Fruit fly (Drosophila melanogaster) whole organism, embryonic: ENCODE measurements around the gene Adgf-D.

ENCODE experiments used
- BtbVII ChIP-seq: fragments of 200-800 bp; sonication (Bioruptor generic); optimal IDR thresholded peaks from 3 replicates; lab custom pipeline; 2017; ENCODE audit warnings: missing biosample characterization, mild to moderate bottlenecking, missing genetic modification characterization
- CG10274 ChIP-seq: fragments of 200-800 bp; sonication (Bioruptor generic); optimal IDR thresholded peaks from 3 replicates; lab custom pipeline; 2017; ENCODE audit warnings: missing biosample characterization, mild to moderate bottlenecking, missing genetic modification characterization
- CG10321 ChIP-seq: fragments of 200-800 bp; sonication (Bioruptor generic); IDR thresholded peaks from 2 replicates; pipeline ENCODE4 v1.3.6; 2022; ENCODE audit warnings: missing biosample characterization, missing genetic modification characterization
- CG11247 ChIP-seq: fragments of 200-800 bp; sonication (Bioruptor generic); IDR thresholded peaks from 2 replicates; pipeline ENCODE4 v1.3.6; 2022; ENCODE audit warnings: missing biosample characterization, missing genetic modification characterization
- CG11695 ChIP-seq: fragments of 200-800 bp; sonication (Bioruptor generic); IDR thresholded peaks from 3 replicates; pipeline ENCODE4 v1.3.6; 2022; ENCODE audit warnings: missing biosample characterization, missing genetic modification characterization
- CG1233 ChIP-seq: fragments of 200-800 bp; sonication (Bioruptor generic); optimal IDR thresholded peaks from 4 replicates; lab custom pipeline; 2018; ENCODE audit warnings: missing biosample characterization, mild to moderate bottlenecking, missing genetic modification characterization
- CG13123 ChIP-seq: fragments of 200-800 bp; sonication (Bioruptor generic); optimal IDR thresholded peaks from 2 replicates; lab custom pipeline; 2016; ENCODE audit warnings: missing biosample characterization, missing genetic modification characterization
- CG14667 ChIP-seq: fragments of 200-800 bp; sonication (Bioruptor generic); IDR thresholded peaks from 2 replicates; pipeline ENCODE4 v1.3.6; 2022; ENCODE audit warnings: missing biosample characterization, missing genetic modification characterization
- CG15269 ChIP-seq: fragments of 200-800 bp; sonication (Bioruptor generic); optimal IDR thresholded peaks from 2 replicates; lab custom pipeline; 2018; ENCODE audit warnings: missing biosample characterization, mild to moderate bottlenecking, missing genetic modification characterization, moderate library complexity
- CG15514 ChIP-seq: fragments of 200-800 bp; sonication (Bioruptor generic); optimal IDR thresholded peaks from 3 replicates; lab custom pipeline; 2017; ENCODE audit warnings: missing biosample characterization, missing genetic modification characterization, mild to moderate bottlenecking, moderate library complexity, missing genetic modification reagents
- CG15601 ChIP-seq: fragments of 200-800 bp; sonication (Bioruptor generic); optimal IDR thresholded peaks from 3 replicates; lab custom pipeline; 2019; ENCODE audit warnings: missing biosample characterization, mild to moderate bottlenecking, missing genetic modification characterization, moderate library complexity
- CG18011 ChIP-seq: fragments of 200-800 bp; sonication (Bioruptor generic); optimal IDR thresholded peaks from 2 replicates; lab custom pipeline; 2017; ENCODE audit warnings: missing biosample characterization, missing genetic modification characterization, mild to moderate bottlenecking, moderate library complexity, missing genotype
- CG18262 ChIP-seq: fragments of 200-800 bp; optimal IDR thresholded peaks from 3 replicates; lab custom pipeline; 2019; ENCODE audit warnings: missing biosample characterization, mild to moderate bottlenecking, missing genetic modification characterization, moderate library complexity
- CG2129 ChIP-seq: fragments of 200-800 bp; sonication (Bioruptor generic); IDR thresholded peaks from 2 replicates; pipeline ENCODE4 v1.3.6; 2022; ENCODE audit warnings: missing biosample characterization, missing genetic modification characterization; ENCODE audit not compliant: partially characterized antibody
- CG30431 ChIP-seq: fragments of 200-800 bp; sonication (Bioruptor generic); optimal IDR thresholded peaks from 2 replicates; lab custom pipeline; 2017; ENCODE audit warnings: missing biosample characterization, missing genetic modification characterization
- CG31441 ChIP-seq: fragments of 200-800 bp; sonication (Bioruptor generic); IDR thresholded peaks from 2 replicates; pipeline ENCODE4 v1.3.6; 2022; ENCODE audit warnings: missing biosample characterization, missing genetic modification characterization
- CG33557 ChIP-seq: fragments of 200-800 bp; sonication (Bioruptor generic); optimal IDR thresholded peaks from 2 replicates; lab custom pipeline; 2019; ENCODE audit warnings: missing biosample characterization, mild to moderate bottlenecking, missing genetic modification characterization, moderate library complexity
- CG34376 ChIP-seq: fragments of 200-800 bp; sonication (Bioruptor generic); optimal IDR thresholded peaks from 2 replicates; lab custom pipeline; 2018; ENCODE audit warnings: missing biosample characterization, mild to moderate bottlenecking, missing genetic modification characterization
- CG3847 ChIP-seq: fragments of 200-800 bp; sonication (Bioruptor generic); IDR thresholded peaks from 2 replicates; pipeline ENCODE4 v1.3.6; 2022; ENCODE audit warnings: missing biosample characterization, missing genetic modification characterization
- CG6272 ChIP-seq: fragments of 200-800 bp; sonication (Bioruptor generic); IDR thresholded peaks from 2 replicates; pipeline ENCODE4 v1.3.6; 2022; ENCODE audit warnings: missing biosample characterization, missing genetic modification characterization
- CG6854 ChIP-seq: fragments of 200-800 bp; sonication (Bioruptor generic); optimal IDR thresholded peaks from 3 replicates; lab custom pipeline; 2017; ENCODE audit warnings: missing biosample characterization, mild to moderate bottlenecking, missing genetic modification characterization
- CG8388 ChIP-seq: fragments of 200-800 bp; sonication (Bioruptor generic); optimal IDR thresholded peaks from 2 replicates; lab custom pipeline; 2019; ENCODE audit warnings: missing biosample characterization, mild to moderate bottlenecking, missing genetic modification characterization, moderate library complexity
- CG8924 ChIP-seq: fragments of 200-800 bp; optimal IDR thresholded peaks from 3 replicates; lab custom pipeline; 2019; ENCODE audit warnings: missing biosample characterization, mild to moderate bottlenecking, missing genetic modification characterization, moderate library complexity
- CG9609 ChIP-seq: fragments of 200-800 bp; sonication (Bioruptor generic); optimal IDR thresholded peaks from 3 replicates; lab custom pipeline; 2016; ENCODE audit warnings: missing biosample characterization, missing genetic modification characterization
- Chrac-16 ChIP-seq: fragments of 200-800 bp; sonication (Bioruptor generic); optimal IDR thresholded peaks from 3 replicates; lab custom pipeline; 2016; ENCODE audit warnings: missing biosample characterization, missing genetic modification characterization
- Doc3 ChIP-seq: fragments of 200-800 bp; sonication (Bioruptor generic); IDR thresholded peaks from 3 replicates; pipeline ENCODE4 v1.3.6; 2022; ENCODE audit warnings: missing biosample characterization, missing genetic modification characterization; ENCODE audit not compliant: partially characterized antibody
- Gug ChIP-seq: fragments of 200-800 bp; sonication (Bioruptor generic); IDR thresholded peaks from 4 replicates; pipeline ENCODE4 v1.3.6; 2022; ENCODE audit warnings: missing biosample characterization, missing genetic modification characterization
- Lhr ChIP-seq: fragments of 200-800 bp; sonication (Bioruptor generic); optimal IDR thresholded peaks from 3 replicates; lab custom pipeline; 2017; ENCODE audit warnings: mild to moderate bottlenecking, missing biosample characterization, missing genetic modification reagents, missing genetic modification characterization
- Mrtf ChIP-seq: fragments of 200-800 bp; sonication (Bioruptor generic); IDR thresholded peaks from 3 replicates; pipeline ENCODE4 v1.3.6; 2022; ENCODE audit warnings: missing biosample characterization, missing genetic modification characterization
- Nf-YB ChIP-seq: fragments of 200-800 bp; sonication (Bioruptor generic); optimal IDR thresholded peaks from 3 replicates; lab custom pipeline; 2019; ENCODE audit warnings: missing biosample characterization, mild to moderate bottlenecking, missing genetic modification characterization, moderate library complexity
- PHDP ChIP-seq: fragments of 200-800 bp; sonication (Bioruptor generic); optimal IDR thresholded peaks from 3 replicates; lab custom pipeline; 2018; ENCODE audit warnings: missing biosample characterization, mild to moderate bottlenecking, missing genetic modification characterization, moderate library complexity
- Taf1 ChIP-seq: fragments of 200-800 bp; sonication (Bioruptor generic); IDR thresholded peaks from 2 replicates; pipeline ENCODE4 v1.3.6; 2022; ENCODE audit warnings: missing biosample characterization, missing genetic modification characterization
- Xrp1 ChIP-seq: fragments of 200-800 bp; sonication (Bioruptor generic); IDR thresholded peaks from 2 replicates; pipeline ENCODE4 v1.3.6; 2022; ENCODE audit warnings: missing biosample characterization, missing genetic modification characterization
- bowl ChIP-seq: fragments of 200-800 bp; sonication (Bioruptor generic); IDR thresholded peaks from 2 replicates; pipeline ENCODE4 v1.3.6; 2022; ENCODE audit warnings: missing biosample characterization, missing genetic modification characterization
- corto ChIP-seq: fragments of 200-800 bp; sonication (Bioruptor generic); optimal IDR thresholded peaks from 2 replicates; lab custom pipeline; 2016; ENCODE audit warnings: missing biosample characterization, mild to moderate bottlenecking, missing genetic modification characterization, moderate library complexity
- dmrt99B ChIP-seq: fragments of 200-800 bp; sonication (Bioruptor generic); optimal IDR thresholded peaks from 2 replicates; lab custom pipeline; 2018; ENCODE audit warnings: missing biosample characterization, mild to moderate bottlenecking, missing genetic modification characterization, moderate library complexity
- eyg ChIP-seq: fragments of 200-800 bp; sonication (Bioruptor generic); optimal IDR thresholded peaks from 3 replicates; lab custom pipeline; 2016; ENCODE audit warnings: missing biosample characterization, missing genetic modification characterization
- fd3F ChIP-seq: fragments of 200-800 bp; sonication (Bioruptor generic); optimal IDR thresholded peaks from 2 replicates; lab custom pipeline; 2018; ENCODE audit warnings: missing biosample characterization, mild to moderate bottlenecking, missing genetic modification characterization, moderate library complexity
- gro ChIP-seq: fragments of 200-800 bp; sonication (Bioruptor generic); optimal IDR thresholded peaks from 2 replicates; lab custom pipeline; 2016; ENCODE audit warnings: missing biosample characterization, missing genetic modification characterization
- hth ChIP-seq: fragments of >200 bp; optimal IDR thresholded peaks from 2 replicates; lab custom pipeline; 2017; ENCODE audit warnings: inconsistent platforms
- inv ChIP-seq: fragments of 200-800 bp; sonication (Bioruptor generic); IDR thresholded peaks from 2 replicates; pipeline ENCODE4 v1.3.6; 2022; ENCODE audit warnings: missing biosample characterization, missing genetic modification characterization; ENCODE audit not compliant: partially characterized antibody
- lab ChIP-seq: fragments of 200-800 bp; sonication (Bioruptor generic); optimal IDR thresholded peaks from 3 replicates; lab custom pipeline; 2017; ENCODE audit warnings: missing biosample characterization, missing genetic modification characterization, mild to moderate bottlenecking, moderate library complexity, missing genetic modification reagents
- lmd ChIP-seq: fragments of 200-800 bp; sonication (Bioruptor generic); IDR thresholded peaks from 2 replicates; pipeline ENCODE4 v1.3.6; 2022; ENCODE audit warnings: missing biosample characterization, missing genetic modification characterization
- onecut ChIP-seq: fragments of 200-800 bp; sonication (Bioruptor generic); IDR thresholded peaks from 2 replicates; pipeline ENCODE4 v1.3.6; 2022; ENCODE audit warnings: missing biosample characterization, missing genetic modification characterization
- p53 ChIP-seq: fragments of 200-800 bp; sonication (Bioruptor generic); optimal IDR thresholded peaks from 2 replicates; lab custom pipeline; 2016; ENCODE audit warnings: missing biosample characterization, missing genetic modification characterization
- run ChIP-seq: fragments of 200-800 bp; sonication (Bioruptor generic); optimal IDR thresholded peaks from 3 replicates; lab custom pipeline; 2018; ENCODE audit warnings: missing biosample characterization, mild to moderate bottlenecking, missing genetic modification characterization
- sisA ChIP-seq: fragments of 200-800 bp; sonication (Bioruptor generic); IDR thresholded peaks from 2 replicates; pipeline ENCODE4 v1.3.6; 2022; ENCODE audit warnings: missing biosample characterization, missing genetic modification characterization
- sna ChIP-seq: fragments of 200-800 bp; sonication (Bioruptor generic); IDR thresholded peaks from 2 replicates; pipeline ENCODE4 v1.3.6; 2022; ENCODE audit warnings: missing biosample characterization, missing genetic modification characterization; ENCODE audit not compliant: partially characterized antibody

The Adgf-D gene

DNA sequence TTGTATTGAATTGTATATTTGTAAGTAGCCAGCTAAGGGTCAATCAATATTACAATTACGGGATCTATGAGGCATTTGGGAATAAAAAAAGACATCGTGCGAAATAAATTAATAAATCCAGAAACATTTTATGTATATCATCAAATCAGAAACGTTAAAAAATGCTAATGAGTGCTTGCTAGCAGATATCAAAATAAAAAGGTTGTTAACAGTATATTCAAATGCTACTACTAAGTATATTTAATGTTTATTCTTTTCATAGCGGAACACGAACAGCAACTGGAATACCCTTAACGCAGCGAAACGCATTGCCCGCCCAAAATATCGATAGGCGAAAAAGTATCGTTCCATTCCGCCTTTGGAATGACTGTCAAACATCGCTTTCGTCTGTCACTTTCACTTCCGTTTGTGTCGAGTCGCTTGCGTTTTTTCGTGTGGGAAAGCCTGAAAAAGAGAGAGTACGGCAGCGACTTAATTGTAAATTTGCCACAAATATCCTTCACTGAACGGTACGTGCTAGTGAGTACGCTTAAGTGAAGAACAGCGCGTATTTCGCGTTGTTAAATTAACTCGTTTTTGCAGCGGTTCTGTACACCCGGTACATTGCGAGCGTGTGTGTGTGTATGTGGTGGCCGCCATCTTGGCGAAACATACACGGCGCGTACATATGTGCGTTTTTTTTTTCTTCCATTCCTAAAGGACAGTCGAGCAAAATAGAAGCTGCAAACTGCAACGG lies 44.1 kb downstream of the Adgf-D start, which contains the start of gene B52 (continued):
- TF ChIP-seq bowl (GFP tag; lab: Robert Waterston, UW) (no peak), fd3F (GFP tag; lab: Kevin White, UChicago) (peak; percentile 34), CG15269 (tag; lab: Kevin White, UChicago) (no peak), corto (GFP tag; lab: Kevin White, UChicago) (no peak), inv (GFP tag; lab: Robert Waterston, UW) (peak; percentile 49; the same call in 1 of the 2 replicates), p53 (peak; percentile 5), CG8924 (tag; lab: Kevin White, UChicago) (no peak), gro (GFP tag; lab: Kevin White, UChicago) (peak; percentile 39), dmrt99B (tag; lab: Kevin White, UChicago) (no peak), CG8388 (GFP tag; lab: Kevin White, UChicago) (peak; percentile 40), CG9609 (GFP tag; lab: Kevin White, UChicago) (peak; percentile 48), Nf-YB (GFP tag; lab: Kevin White, UChicago) (peak; percentile 42), Chrac-16 (GFP tag; lab: Kevin White, UChicago) (peak; percentile 34), lab (GFP tag; lab: Kevin White, UChicago) (peak; percentile 87), hth (lab: Kevin White, UChicago) (no peak), sna (no peak), CG14667 (peak; percentile 68; the same call in 1 of the 2 replicates), CG10321 (GFP tag; lab: Robert Waterston, UW) (0 out of 2 replicates have a peak, but pooled peaks have one; percentile 38), eyg (GFP tag; lab: Kevin White, UChicago) (peak; percentile 59), CG3847 (GFP tag; lab: Robert Waterston, UW) (peak; percentile 43; the same call in 1 of the 2 replicates), CG18011 (GFP tag; lab: Kevin White, UChicago) (peak; percentile 43), BtbVII (peak; percentile 82), CG33557 (GFP tag; lab: Kevin White, UChicago) (peak; percentile 79), CG15514 (GFP tag; lab: Kevin White, UChicago) (peak; percentile 70), Doc3 (GFP tag; lab: Robert Waterston, UW) (no peak), CG2129 (peak; percentile 18; the same call in 1 of the 2 replicates), Gug (GFP tag; lab: Robert Waterston, UW) (peak; percentile 47; the same call in 2 of the 4 replicates), Xrp1 (GFP tag; lab: Robert Waterston, UW) (no peak; the same call in 1 of the 2 replicates), run (tag; lab: Kevin White, UChicago) (no peak), CG15601 (tag; lab: Kevin White, UChicago) (peak; percentile 34), CG13123 (GFP tag; lab: Kevin White, UChicago) (no peak), lmd (peak; percentile 47), CG11247 (GFP tag; lab: Robert Waterston, UW) (peak; percentile 63), sisA (GFP tag; lab: Robert Waterston, UW) (peak; percentile 62), CG6272 (GFP tag; lab: Robert Waterston, UW) (peak; percentile 49; the same call in 1 of the 2 replicates), onecut (GFP tag; lab: Robert Waterston, UW) (peak; percentile 77), CG18262 (tag; lab: Kevin White, UChicago) (peak; percentile 32), Lhr (peak; percentile 41), CG11695 (GFP tag; lab: Robert Waterston, UW) (peak; percentile 60; the same call in 2 of the 3 replicates), Taf1 (GFP tag; lab: Robert Waterston, UW) (no peak; the same call in 1 of the 2 replicates), PHDP (tag; lab: Kevin White, UChicago) (peak; percentile 70), CG30431 (GFP tag; lab: Kevin White, UChicago) (no peak), Mrtf (GFP tag; lab: Robert Waterston, UW) (peak; percentile 49; the same call in 1 of the 3 replicates), CG10274 (GFP tag; lab: Kevin White, UChicago) (peak; percentile 41), CG6854 (GFP tag; lab: Kevin White, UChicago) (peak; percentile 70), CG1233 (GFP tag; lab: Kevin White, UChicago) (peak; percentile 63), CG34376 (GFP tag; lab: Kevin White, UChicago) (peak; percentile 84), CG31441 (GFP tag; lab: Robert Waterston, UW) (no peak; the same call in none of the 2 replicates)
